Worm (Caenorhabditis elegans): ENCODE measurements around the gene F45E6.1.
A peak's percentile ranks its signal among the peaks of the same experiment; 100 is the strongest.

The F45E6.1 gene

DNA sequence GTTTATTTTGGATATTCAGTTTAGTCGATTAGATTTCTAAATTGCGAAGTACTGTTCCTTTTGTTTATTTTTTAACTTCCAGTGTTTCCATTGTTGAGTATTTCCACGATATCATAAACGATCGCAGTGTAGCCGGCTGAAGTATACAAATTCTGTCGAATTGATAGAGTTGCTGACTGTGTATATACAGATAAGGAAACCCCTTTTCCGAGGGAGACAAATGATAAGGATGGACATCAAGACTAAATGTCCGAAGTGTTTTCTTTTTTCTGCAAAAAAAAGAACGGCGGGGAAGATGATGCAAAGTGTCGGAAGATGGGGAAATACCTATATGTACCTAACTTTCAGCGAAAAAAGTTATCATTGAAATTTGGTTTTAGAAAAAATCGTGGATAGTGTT is 30.7 kb downstream of the F45E6.1 start (continued):
- TF ChIP-seq gei-8 (GFP tag; optimal IDR thresholded peaks at IDR 0.05) (no peak), dpl-1 (GFP tag; optimal IDR thresholded peaks at IDR 0.05) (no peak), lim-7 (GFP tag; IDR thresholded peaks at IDR 0.05) (no peak), ceh-62 (tag; optimal IDR thresholded peaks at IDR 0.05) (no peak), ZK337.2 (GFP tag; IDR thresholded peaks at IDR 0.05) (no peak), ama-1 (optimal IDR thresholded peaks at IDR 0.05) (no peak), snpc-4 (tag; optimal IDR thresholded peaks at IDR 0.05) (no peak), aly-2 (tag; optimal IDR thresholded peaks at IDR 0.05) (no peak), lir-3 (tag; optimal IDR thresholded peaks at IDR 0.05) (no peak), pha-4 (GFP tag; IDR thresholded peaks at IDR 0.05) (no peak), pha-4 (tag; optimal IDR thresholded peaks at IDR 0.05) (no peak), F37D6.2 (tag; optimal IDR thresholded peaks at IDR 0.05) (no peak), tag-97 (GFP tag; IDR thresholded peaks at IDR 0.05) (no peak), arid-1 (GFP tag; conservative IDR thresholded peaks at IDR 0.05) (no peak), spr-1 (tag; optimal IDR thresholded peaks at IDR 0.05) (no peak), dmd-8 (GFP tag; IDR thresholded peaks at IDR 0.05) (no peak), daf-16 (GFP tag; optimal IDR thresholded peaks at IDR 0.05) (no peak), daf-16 (tag; optimal IDR thresholded peaks at IDR 0.05) (peak; percentile 90), mxl-3 (GFP tag; optimal IDR thresholded peaks at IDR 0.05) (no peak), unc-39 (tag; optimal IDR thresholded peaks at IDR 0.05) (no peak), nhr-11 (tag; optimal IDR thresholded peaks at IDR 0.05) (no peak), mdt-29 (GFP tag; IDR thresholded peaks at IDR 0.05) (no peak), nhr-28 (tag; optimal IDR thresholded peaks at IDR 0.05) (peak; percentile 75), hmg-1.1 (GFP tag; IDR thresholded peaks at IDR 0.05) (no peak), ztf-7 (tag; optimal IDR thresholded peaks at IDR 0.05) (peak; percentile 1), hlh-11 (tag; optimal IDR thresholded peaks at IDR 0.05) (peak; percentile 37), pqm-1 (tag; optimal IDR thresholded peaks at IDR 0.05) (peak; percentile 73)

DNA sequence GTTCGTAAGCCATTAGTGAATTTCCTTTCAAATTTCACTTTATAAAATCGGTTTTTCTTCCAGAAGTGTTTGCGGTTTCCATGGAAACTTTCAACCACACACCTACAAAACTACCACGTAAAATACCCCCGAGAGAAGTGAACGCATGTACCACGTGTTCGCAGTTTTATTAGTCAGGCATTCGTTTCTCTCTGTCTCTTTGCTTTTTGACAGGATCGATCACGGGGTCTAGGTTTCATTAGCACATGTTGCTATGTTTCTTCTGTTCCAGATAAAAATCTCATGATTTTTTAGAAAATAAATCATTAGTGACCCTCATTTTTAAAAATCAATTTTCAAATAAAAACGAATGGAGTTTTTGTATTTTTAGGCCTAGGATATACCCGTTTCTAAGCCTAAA is 32.8 kb downstream of the F45E6.1 start:
- TF ChIP-seq D1046.2 (GFP tag; IDR thresholded peaks at IDR 0.05) (no peak), lin-38 (GFP tag; IDR thresholded peaks at IDR 0.05) (0 out of 2 replicates have a peak, but pooled peaks have one; percentile 7), T20F7.1 (GFP tag; optimal IDR thresholded peaks at IDR 0.05) (no peak), lin-1 (GFP tag; IDR thresholded peaks at IDR 0.05) (no peak), hlh-11 (tag; optimal IDR thresholded peaks at IDR 0.05) (peak; percentile 41), F37D6.2 (tag; optimal IDR thresholded peaks at IDR 0.05) (no peak), nhr-10 (tag; optimal IDR thresholded peaks at IDR 0.05) (no peak), ceh-82 (tag; optimal IDR thresholded peaks at IDR 0.05) (no peak), lsy-2 (tag; optimal IDR thresholded peaks at IDR 0.05) (peak in 1 of 2 experiments; percentile 25), egl-43 (GFP tag; IDR thresholded peaks at IDR 0.05) (no peak), fos-1 (tag; optimal IDR thresholded peaks at IDR 0.05) (no peak), pqm-1 (tag; optimal IDR thresholded peaks at IDR 0.05) (no peak), dve-1 (tag; optimal IDR thresholded peaks at IDR 0.05; ENCODE audit: insufficient read depth) (peak; percentile 42), madf-5 (GFP tag; IDR thresholded peaks at IDR 0.05) (no peak), unc-39 (tag; optimal IDR thresholded peaks at IDR 0.05) (no peak), ceh-62 (tag; optimal IDR thresholded peaks at IDR 0.05) (no peak), pha-4 (GFP tag; IDR thresholded peaks at IDR 0.05) (no peak), pha-4 (tag; optimal IDR thresholded peaks at IDR 0.05) (no peak), nhr-28 (tag; optimal IDR thresholded peaks at IDR 0.05) (peak; percentile 8), mdl-1 (tag; optimal IDR thresholded peaks at IDR 0.05) (peak in 1 of 2 experiments; percentile 27), mep-1 (tag; optimal IDR thresholded peaks at IDR 0.05) (no peak), unc-130 (GFP tag; optimal IDR thresholded peaks at IDR 0.05) (no peak), spr-3 (GFP tag; optimal IDR thresholded peaks at IDR 0.05) (no peak), hlh-30 (tag; optimal IDR thresholded peaks at IDR 0.05; ENCODE audit: insufficient read depth) (peak; percentile 87), hmg-1.1 (GFP tag; IDR thresholded peaks at IDR 0.05) (peak; percentile 15; the same call in 1 of the 2 replicates), gei-8 (GFP tag; optimal IDR thresholded peaks at IDR 0.05) (no peak), madf-9 (GFP tag; conservative IDR thresholded peaks at IDR 0.05) (no peak), mxl-3 (GFP tag; optimal IDR thresholded peaks at IDR 0.05) (peak; percentile 48)
